Worm (Caenorhabditis elegans) whole organism, mixed stage, embryonic: ENCODE data around the gene srg-62.

Experiments
- blmp-1 ChIP-seq: fragments of 150-350 bp; optimal IDR thresholded peaks from 2 replicates; lab custom pipeline; 2014; ENCODE audit warnings: missing biosample characterization, missing genetic modification characterization
- elt-1 ChIP-seq: sonication (generic microtip); optimal IDR thresholded peaks from 2 replicates; lab custom pipeline; 2017; ENCODE audit warnings: missing genetic modification characterization, mild to moderate bottlenecking, missing compliant biosample characterization, antibody characterized with exemption, moderate library complexity, borderline replicate concordance; ENCODE audit not compliant: insufficient read depth
- elt-3 ChIP-seq: fragments of 150-350 bp; optimal IDR thresholded peaks from 2 replicates; lab custom pipeline; 2014; ENCODE audit warnings: missing biosample characterization, missing genetic modification characterization
- mep-1 ChIP-seq: fragments of 150-350 bp; optimal IDR thresholded peaks from 2 replicates; lab custom pipeline; 2017; ENCODE audit warnings: missing biosample characterization, missing genetic modification reagents, missing genetic modification characterization, inconsistent platforms
- nhr-12 ChIP-seq: fragments of 150-350 bp; optimal IDR thresholded peaks from 2 replicates; lab custom pipeline; 2014; ENCODE audit warnings: missing biosample characterization, missing genetic modification characterization
- nhr-2 ChIP-seq: fragments of 150-350 bp; optimal IDR thresholded peaks from 2 replicates; lab custom pipeline; 2014; ENCODE audit warnings: missing biosample characterization, missing genetic modification characterization
- nhr-28 ChIP-seq: fragments of 150-350 bp; optimal IDR thresholded peaks from 2 replicates; lab custom pipeline; 2014; ENCODE audit warnings: missing biosample characterization, missing genetic modification characterization
- nhr-76 ChIP-seq: sonication (generic microtip); optimal IDR thresholded peaks from 2 replicates; lab custom pipeline; 2017; ENCODE audit warnings: missing biosample characterization, missing genetic modification characterization
- snpc-4 ChIP-seq: fragments of 150-350 bp; optimal IDR thresholded peaks from 2 replicates; lab custom pipeline; 2014; ENCODE audit warnings: missing biosample characterization, missing genetic modification characterization

DNA sequence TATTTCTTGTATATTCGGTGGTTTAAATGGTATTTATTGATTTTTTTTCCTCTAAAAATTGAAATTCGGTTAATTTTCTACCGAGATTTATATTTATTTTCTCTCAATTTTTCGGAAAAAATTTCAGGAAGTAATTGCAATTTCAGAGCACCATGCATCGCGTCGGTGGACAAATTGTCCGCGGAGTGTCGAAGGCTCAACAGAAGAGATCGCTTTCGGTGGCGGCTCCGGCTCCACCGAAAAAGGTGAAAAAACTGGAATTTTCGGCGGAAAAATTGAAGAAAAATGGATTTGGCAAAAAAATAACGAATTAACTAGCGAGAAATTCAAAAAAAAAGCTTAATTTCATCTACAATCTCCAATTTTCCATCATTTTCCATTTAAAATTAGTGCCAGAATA is 43.4 kb downstream of the srg-62 start, which contains the start of gene nuo-5:
- no peak for TF ChIP-seq blmp-1 (tag; lab: Kevin White, UChicago)
- TF ChIP-seq elt-3 (tag; lab: Kevin White, UChicago): no peak
- TF ChIP-seq nhr-76 (tag; lab: Kevin White, UChicago): no peak
- no peak for TF ChIP-seq nhr-28 (tag; lab: Kevin White, UChicago)
- no peak for TF ChIP-seq mep-1 (tag; lab: Kevin White, UChicago)
- TF ChIP-seq snpc-4 (tag; lab: Kevin White, UChicago): no peak
- no peak for TF ChIP-seq nhr-12 (tag; lab: Kevin White, UChicago)
- TF ChIP-seq elt-1 (tag; lab: Kevin White, UChicago): no peak
- no peak for TF ChIP-seq nhr-2 (tag; lab: Kevin White, UChicago)
